Worm (Caenorhabditis elegans) whole organism, L3 larva: ENCODE measurements around the gene C48B4.13.

Source experiments
- aly-2 ChIP-seq: fragments of 150-350 bp; optimal IDR thresholded peaks from 2 replicates; lab custom pipeline; 2014; ENCODE audit warnings: missing biosample characterization, missing genetic modification characterization
- ama-1 ChIP-seq: fragments of 150-350 bp; optimal IDR thresholded peaks from 2 replicates; lab custom pipeline; 2018
- ceh-16 ChIP-seq: sonication (generic microtip); optimal IDR thresholded peaks from 2 replicates; lab custom pipeline; 2017; ENCODE audit warnings: missing biosample characterization, missing genetic modification characterization
- ceh-28 ChIP-seq: fragments of 150-350 bp; optimal IDR thresholded peaks from 2 replicates; lab custom pipeline; 2014; ENCODE audit warnings: missing biosample characterization, missing genetic modification reagents, missing genetic modification characterization
- ceh-82 ChIP-seq: fragments of 150-350 bp; optimal IDR thresholded peaks from 2 replicates; lab custom pipeline; 2014; ENCODE audit warnings: missing biosample characterization, missing genetic modification characterization
- ceh-9 ChIP-seq: sonication (generic microtip); optimal IDR thresholded peaks from 2 replicates; lab custom pipeline; 2018; ENCODE audit warnings: missing biosample characterization, missing genetic modification characterization
- daf-12 ChIP-seq: fragments of 150-350 bp; optimal IDR thresholded peaks from 2 replicates; lab custom pipeline; 2014; ENCODE audit warnings: missing biosample characterization, missing genetic modification reagents, missing genetic modification characterization
- egl-27 ChIP-seq: sonication (generic microtip); optimal IDR thresholded peaks from 4 replicates; lab custom pipeline; 2017; ENCODE audit warnings: missing biosample characterization, missing genetic modification reagents, missing genetic modification characterization
- egl-5 ChIP-seq: fragments of 150-350 bp; optimal IDR thresholded peaks from 2 replicates; lab custom pipeline; 2017; ENCODE audit warnings: missing biosample characterization, missing genetic modification reagents, missing genetic modification characterization, inconsistent platforms
- elt-1 ChIP-seq: fragments of 150-350 bp; optimal IDR thresholded peaks from 2 replicates; lab custom pipeline; 2014; ENCODE audit warnings: missing biosample characterization, missing genetic modification characterization
- elt-3 ChIP-seq, 3 experiments: fragments of 150-350 bp in 1 of 3; sonication (generic microtip) in 2 of 3; optimal IDR thresholded peaks; 2 replicates in 2 of 3; 4 replicates in 1 of 3; lab custom pipeline; 2014 to 2017; ENCODE audit warnings: missing biosample characterization in 3 of 3, missing genetic modification characterization in 3 of 3
- eor-1 ChIP-seq, 2 experiments: fragments of 150-350 bp; optimal IDR thresholded peaks; 2 replicates each; lab custom pipeline; 2014 to 2018; ENCODE audit warnings: missing biosample characterization in 2 of 2, missing genetic modification characterization in 2 of 2
- fkh-10 ChIP-seq: sonication (generic microtip); optimal IDR thresholded peaks from 2 replicates; lab custom pipeline; 2017; ENCODE audit warnings: missing biosample characterization, missing genetic modification reagents, missing genetic modification characterization
- fkh-2 ChIP-seq: fragments of 150-350 bp; optimal IDR thresholded peaks from 2 replicates; lab custom pipeline; 2014; ENCODE audit warnings: missing biosample characterization, missing genetic modification reagents, missing genetic modification characterization
- fos-1 ChIP-seq: fragments of 150-350 bp; optimal IDR thresholded peaks from 2 replicates; lab custom pipeline; 2014; ENCODE audit warnings: missing biosample characterization, missing genetic modification characterization
- hmg-11 ChIP-seq: sonication (generic microtip); optimal IDR thresholded peaks from 2 replicates; lab custom pipeline; 2016; ENCODE audit warnings: missing genetic modification characterization, missing compliant biosample characterization
- jun-1 ChIP-seq: fragments of 150-350 bp; optimal IDR thresholded peaks from 2 replicates; lab custom pipeline; 2014; ENCODE audit warnings: missing biosample characterization, missing genetic modification reagents, missing genetic modification characterization
- lin-15B ChIP-seq: fragments of 150-350 bp; optimal IDR thresholded peaks from 2 replicates; lab custom pipeline; 2014; ENCODE audit warnings: missing biosample characterization, missing genetic modification characterization
- lin-39 ChIP-seq: fragments of 150-350 bp; optimal IDR thresholded peaks from 2 replicates; lab custom pipeline; 2018; ENCODE audit warnings: missing biosample characterization, missing genetic modification reagents, missing genetic modification characterization
- lsy-12 ChIP-seq: sonication (generic microtip); optimal IDR thresholded peaks from 2 replicates; lab custom pipeline; 2016; ENCODE audit warnings: mild to moderate bottlenecking, missing genetic modification characterization, missing compliant biosample characterization
- mdl-1 ChIP-seq: fragments of 150-350 bp; optimal IDR thresholded peaks from 2 replicates; lab custom pipeline; 2014; ENCODE audit warnings: missing biosample characterization, missing genetic modification characterization
- mml-1 ChIP-seq: fragments of 150-350 bp; sonication (generic microtip); optimal IDR thresholded peaks from 3 replicates; lab custom pipeline; 2014; ENCODE audit warnings: missing biosample characterization, missing genetic modification characterization
- nhr-11 ChIP-seq: fragments of 150-350 bp; optimal IDR thresholded peaks from 2 replicates; lab custom pipeline; 2014; ENCODE audit warnings: missing biosample characterization, missing genetic modification characterization
- nhr-23 ChIP-seq: fragments of 150-350 bp; optimal IDR thresholded peaks from 2 replicates; lab custom pipeline; 2014; ENCODE audit warnings: missing biosample characterization, missing genetic modification reagents, missing genetic modification characterization
- nhr-237 ChIP-seq: fragments of 150-350 bp; optimal IDR thresholded peaks from 2 replicates; lab custom pipeline; 2014; ENCODE audit warnings: missing biosample characterization, missing genetic modification characterization
- nhr-25 ChIP-seq: sonication (generic microtip); optimal IDR thresholded peaks from 2 replicates; lab custom pipeline; 2017; ENCODE audit warnings: missing biosample characterization, missing genetic modification characterization
- nhr-28 ChIP-seq: fragments of 150-350 bp; optimal IDR thresholded peaks from 2 replicates; lab custom pipeline; 2014; ENCODE audit warnings: missing biosample characterization, missing genetic modification characterization
- nhr-43 ChIP-seq: sonication (generic microtip); optimal IDR thresholded peaks from 2 replicates; lab custom pipeline; 2016; ENCODE audit warnings: mild to moderate bottlenecking, missing genetic modification characterization, missing compliant biosample characterization; ENCODE audit not compliant: poor library complexity, severe bottlenecking
- nhr-67 ChIP-seq: fragments of 150-350 bp; optimal IDR thresholded peaks from 2 replicates; lab custom pipeline; 2014; ENCODE audit warnings: missing biosample characterization, missing genetic modification characterization
- nhr-76 ChIP-seq: fragments of 150-350 bp; sonication (generic microtip); optimal IDR thresholded peaks from 5 replicates; lab custom pipeline; 2014; ENCODE audit warnings: missing biosample characterization, missing genetic modification characterization
- nhr-77 ChIP-seq: fragments of 150-350 bp; optimal IDR thresholded peaks from 2 replicates; lab custom pipeline; 2014; ENCODE audit warnings: missing biosample characterization, missing genetic modification characterization
- pqm-1 ChIP-seq: fragments of 150-350 bp; optimal IDR thresholded peaks from 2 replicates; lab custom pipeline; 2017; ENCODE audit warnings: missing biosample characterization, missing genetic modification characterization, inconsistent platforms
- sea-2 ChIP-seq: fragments of 150-350 bp; sonication (generic microtip); optimal IDR thresholded peaks from 4 replicates; lab custom pipeline; 2014; ENCODE audit warnings: missing biosample characterization, missing genetic modification reagents, missing genetic modification characterization
- unc-39 ChIP-seq: sonication (generic microtip); optimal IDR thresholded peaks from 4 replicates; lab custom pipeline; 2017; ENCODE audit warnings: missing biosample characterization, missing genetic modification characterization
- unc-62 ChIP-seq: fragments of 150-350 bp; sonication (generic microtip); optimal IDR thresholded peaks from 4 replicates; lab custom pipeline; 2014; ENCODE audit warnings: missing biosample characterization, missing genetic modification reagents, missing genetic modification characterization
- zag-1 ChIP-seq: fragments of 150-350 bp; optimal IDR thresholded peaks from 2 replicates; lab custom pipeline; 2014; ENCODE audit warnings: missing biosample characterization, missing genetic modification characterization

C48B4.13 gene

DNA sequence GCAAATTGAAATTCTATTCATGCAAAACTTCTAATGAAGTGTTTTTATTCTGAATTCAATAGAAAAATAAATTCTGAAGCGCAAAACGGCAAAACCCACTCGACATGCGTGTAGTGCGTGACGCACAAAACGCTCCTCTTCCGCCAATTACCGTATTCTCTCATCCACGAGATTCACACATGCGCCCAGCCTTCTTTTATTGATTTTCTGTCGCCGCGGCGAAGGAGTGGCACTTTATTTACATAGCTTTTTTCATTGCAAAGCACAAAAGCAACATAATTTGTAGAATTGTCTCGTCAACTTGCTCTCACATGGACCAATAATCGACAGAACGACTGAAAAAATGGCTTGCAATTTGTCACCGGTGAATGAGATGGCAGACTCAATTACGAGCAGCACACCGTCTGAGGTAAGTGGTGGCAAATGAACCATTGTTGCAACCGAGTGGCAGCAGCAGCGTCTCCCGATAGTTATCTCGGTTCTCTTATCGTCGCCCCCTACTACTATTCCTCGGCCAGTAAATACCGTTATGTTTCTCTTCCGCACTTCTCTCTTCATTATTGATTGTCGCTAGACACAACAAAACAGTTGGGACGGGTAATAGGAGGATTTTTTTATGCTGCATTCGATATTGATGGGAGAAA lies 22.4 kb upstream of the C48B4.13 start, which contains the start of gene unc-16 (continued):
- no peak for TF ChIP-seq zag-1
- TF ChIP-seq fkh-2, result no peak
- TF ChIP-seq nhr-67 (tag; lab: Kevin White, UChicago), result no peak
- no peak for TF ChIP-seq unc-39
- peak; percentile 57 for TF ChIP-seq nhr-43 (tag; lab: Kevin White, UChicago)
- TF ChIP-seq ceh-28 (tag; lab: Kevin White, UChicago), result peak; percentile 90
- peak; percentile 23 for TF ChIP-seq pqm-1 (tag; lab: Kevin White, UChicago)
- no peak for TF ChIP-seq nhr-76 (tag; lab: Kevin White, UChicago)
- TF ChIP-seq nhr-11 (tag; lab: Kevin White, UChicago), result no peak
- TF ChIP-seq mdl-1 (tag; lab: Kevin White, UChicago), result peak; percentile 87
- TF ChIP-seq lsy-12 (tag; lab: Kevin White, UChicago), result peak; percentile 85
- peak; percentile 73 for TF ChIP-seq sea-2 (GFP tag; lab: Kevin White, UChicago)

DNA sequence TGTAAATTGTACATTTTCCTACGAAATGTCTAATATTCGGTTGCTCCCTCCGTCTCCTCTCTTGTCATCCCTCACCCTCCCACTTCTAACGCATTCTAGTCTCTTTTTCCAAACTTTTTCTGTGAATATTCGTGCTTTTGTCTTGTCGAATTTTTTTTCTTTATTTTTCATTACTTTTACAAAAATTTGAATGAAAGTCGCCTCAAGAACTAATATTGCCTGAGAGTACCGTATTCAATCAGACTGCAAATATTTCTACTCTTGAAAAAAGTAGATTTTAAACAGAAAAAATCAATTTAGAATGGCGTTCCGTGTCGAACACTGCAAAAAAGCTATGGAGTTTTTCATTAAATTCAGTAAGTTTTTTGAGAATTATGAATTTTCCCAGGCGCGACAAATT lies 12.3 kb upstream of the C48B4.13 start, which contains the start of gene ZK1098.11:
Gene ZK1098.11, plus strand, starts transcription at position 301 of the 400 bp plus-strand sequence.
- no peak for TF ChIP-seq lin-39 (tag; lab: Kevin White, UChicago)
- no peak for TF ChIP-seq unc-62 (GFP tag; lab: Kevin White, UChicago)
- no peak for TF ChIP-seq nhr-23
- TF ChIP-seq pqm-1 (tag; lab: Kevin White, UChicago), result no peak
- TF ChIP-seq nhr-77, result no peak
- TF ChIP-seq sea-2 (GFP tag; lab: Kevin White, UChicago), result no peak
- no peak for TF ChIP-seq elt-1 (tag; lab: Kevin White, UChicago)
- no peak for TF ChIP-seq eor-1 (tag; optimal IDR thresholded peaks at IDR 0.05; lab: Kevin White, UChicago)
- no peak for TF ChIP-seq ama-1 (lab: Kevin White, UChicago)

DNA sequence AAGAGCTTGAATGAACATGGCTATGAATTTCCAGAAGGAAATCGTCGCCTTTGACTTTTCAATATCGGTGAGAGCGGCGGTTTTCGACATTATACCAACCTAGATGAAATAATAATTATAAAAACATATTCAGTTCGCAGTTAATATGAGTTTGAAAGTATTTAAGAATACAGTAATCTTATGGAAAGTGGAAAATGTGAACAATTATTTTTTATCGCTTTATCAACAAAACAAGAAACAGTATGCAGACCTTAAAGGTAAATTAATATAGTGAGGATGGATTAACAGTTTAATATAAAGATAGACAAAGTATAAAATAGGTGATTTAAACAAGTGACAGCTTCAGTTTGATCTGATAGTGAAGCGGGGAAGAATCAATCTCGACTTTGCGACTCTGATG lies 10.1 kb upstream of the C48B4.13 start, which contains the start of gene C48B4.6:
Gene C48B4.6, minus strand, starts transcription at position 101 of the 400 bp plus-strand sequence.
- TF ChIP-seq egl-27 (no peak), mml-1 (tag; lab: Kevin White, UChicago) (no peak), elt-1 (tag; lab: Kevin White, UChicago) (no peak), mdl-1 (tag; lab: Kevin White, UChicago) (no peak), eor-1 (tag; optimal IDR thresholded peaks at IDR 0.05; lab: Kevin White, UChicago) (no peak), lin-15B (tag; lab: Kevin White, UChicago) (no peak), nhr-237 (tag; lab: Kevin White, UChicago) (no peak), nhr-28 (tag; lab: Kevin White, UChicago) (no peak), fos-1 (tag; lab: Kevin White, UChicago) (no peak), egl-5 (tag; lab: Kevin White, UChicago) (no peak), elt-3 (tag; optimal IDR thresholded peaks at IDR 0.05; lab: Kevin White, UChicago) (no peak)

DNA sequence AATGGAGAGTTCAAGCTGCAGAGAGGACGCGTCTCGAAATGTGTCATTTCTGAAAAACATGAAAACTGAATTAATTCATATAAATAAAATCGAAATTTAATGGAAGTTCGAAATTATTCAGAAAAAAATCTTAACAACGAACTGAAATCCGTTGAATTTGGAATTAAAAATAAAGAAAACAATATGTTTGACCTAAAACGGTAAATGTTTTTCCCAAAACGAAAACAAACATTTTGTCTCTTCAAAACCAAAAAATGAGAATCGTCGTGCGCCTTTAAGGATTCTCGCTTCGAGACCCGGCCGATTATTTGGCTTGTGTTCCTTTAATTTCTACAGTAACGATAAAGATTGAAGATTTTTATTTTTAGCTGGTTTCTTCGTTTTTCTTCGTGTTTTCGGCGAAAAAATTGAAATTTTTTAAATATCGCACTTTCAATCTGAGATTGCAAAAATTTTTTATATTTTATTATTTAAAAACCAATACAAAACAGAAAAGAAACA lies 9.1 kb upstream of the C48B4.13 start, which contains the start of gene C48B4.7:
Gene C48B4.7, minus strand, starts transcription at position 51 of the 501 bp plus-strand sequence.
- TF ChIP-seq fkh-10 (GFP tag; lab: Kevin White, UChicago) (no peak), aly-2 (tag; lab: Kevin White, UChicago) (no peak), ceh-82 (tag; lab: Kevin White, UChicago) (no peak), lin-15B (tag; lab: Kevin White, UChicago) (no peak), nhr-11 (tag; lab: Kevin White, UChicago) (no peak), egl-27 (no peak), fkh-2 (no peak), sea-2 (GFP tag; lab: Kevin White, UChicago) (no peak), ceh-16 (no peak), nhr-77 (no peak)

DNA sequence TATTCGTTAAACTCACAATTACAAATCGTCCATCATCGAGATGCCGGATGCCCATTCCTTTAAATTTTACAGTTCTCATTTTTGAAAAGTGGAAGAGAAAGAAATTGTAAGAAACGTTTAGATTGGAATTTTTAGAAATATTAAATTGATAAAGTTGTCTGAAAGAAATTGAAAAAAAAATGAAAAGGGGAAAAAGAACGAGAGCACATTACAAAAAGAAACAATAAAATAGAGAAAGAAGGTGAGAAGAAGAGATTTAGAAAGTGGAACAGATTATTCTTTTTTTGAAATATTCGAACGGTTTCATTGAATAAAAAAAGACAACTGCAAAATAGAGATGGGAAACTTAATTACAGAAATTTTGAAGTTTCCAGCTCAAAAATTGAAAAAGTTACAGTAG lies 7.4 kb upstream of the C48B4.13 start, which contains the start of gene C48B4.8:
Gene C48B4.8, minus strand, starts transcription at position 101 of the 400 bp plus-strand sequence.
- TF ChIP-seq nhr-25 (tag; lab: Kevin White, UChicago) (no peak), fos-1 (tag; lab: Kevin White, UChicago) (no peak), ceh-9 (no peak), daf-12 (no peak), unc-39 (no peak), jun-1 (tag; lab: Kevin White, UChicago) (no peak), nhr-23 (no peak), elt-1 (tag; lab: Kevin White, UChicago) (no peak), mml-1 (tag; lab: Kevin White, UChicago) (no peak), fkh-10 (GFP tag; lab: Kevin White, UChicago) (no peak), hmg-11 (tag; lab: Kevin White, UChicago) (no peak), nhr-77 (no peak), mdl-1 (tag; lab: Kevin White, UChicago) (no peak)
